Worm (Caenorhabditis elegans) whole organism, L3 larva: ENCODE results near the gene hum-2.

ENCODE experiments used
- ZK546.5 ChIP-seq: sonication (generic microtip); optimal IDR thresholded peaks from 2 replicates; lab custom pipeline; 2017; ENCODE audit warnings: missing biosample characterization, missing genetic modification characterization
- aly-2 ChIP-seq: fragments of 150-350 bp; optimal IDR thresholded peaks from 2 replicates; lab custom pipeline; 2014; ENCODE audit warnings: missing biosample characterization, missing genetic modification characterization
- ama-1 ChIP-seq: fragments of 150-350 bp; optimal IDR thresholded peaks from 2 replicates; lab custom pipeline; 2018
- ceh-16 ChIP-seq: sonication (generic microtip); optimal IDR thresholded peaks from 2 replicates; lab custom pipeline; 2017; ENCODE audit warnings: missing biosample characterization, missing genetic modification characterization
- ceh-82 ChIP-seq: fragments of 150-350 bp; optimal IDR thresholded peaks from 2 replicates; lab custom pipeline; 2014; ENCODE audit warnings: missing biosample characterization, missing genetic modification characterization
- daf-12 ChIP-seq: fragments of 150-350 bp; optimal IDR thresholded peaks from 2 replicates; lab custom pipeline; 2014; ENCODE audit warnings: missing biosample characterization, missing genetic modification reagents, missing genetic modification characterization
- elt-1 ChIP-seq: fragments of 150-350 bp; optimal IDR thresholded peaks from 2 replicates; lab custom pipeline; 2014; ENCODE audit warnings: missing biosample characterization, missing genetic modification characterization
- elt-2 ChIP-seq: sonication (generic microtip); optimal IDR thresholded peaks from 2 replicates; lab custom pipeline; 2016; ENCODE audit warnings: missing genetic modification reagents, mild to moderate bottlenecking, missing genetic modification characterization, missing compliant biosample characterization
- elt-3 ChIP-seq, 3 experiments: fragments of 150-350 bp in 1 of 3; sonication (generic microtip) in 2 of 3; optimal IDR thresholded peaks; 2 replicates in 2 of 3; 4 replicates in 1 of 3; lab custom pipeline; 2014 to 2017; ENCODE audit warnings: missing biosample characterization in 3 of 3, missing genetic modification characterization in 3 of 3
- fkh-2 ChIP-seq: fragments of 150-350 bp; optimal IDR thresholded peaks from 2 replicates; lab custom pipeline; 2014; ENCODE audit warnings: missing biosample characterization, missing genetic modification reagents, missing genetic modification characterization
- hmg-11 ChIP-seq: sonication (generic microtip); optimal IDR thresholded peaks from 2 replicates; lab custom pipeline; 2016; ENCODE audit warnings: missing genetic modification characterization, missing compliant biosample characterization
- jun-1 ChIP-seq: fragments of 150-350 bp; optimal IDR thresholded peaks from 2 replicates; lab custom pipeline; 2014; ENCODE audit warnings: missing biosample characterization, missing genetic modification reagents, missing genetic modification characterization
- lin-15B ChIP-seq: fragments of 150-350 bp; optimal IDR thresholded peaks from 2 replicates; lab custom pipeline; 2014; ENCODE audit warnings: missing biosample characterization, missing genetic modification characterization
- lin-39 ChIP-seq: fragments of 150-350 bp; optimal IDR thresholded peaks from 2 replicates; lab custom pipeline; 2018; ENCODE audit warnings: missing biosample characterization, missing genetic modification reagents, missing genetic modification characterization
- lsy-12 ChIP-seq: sonication (generic microtip); optimal IDR thresholded peaks from 2 replicates; lab custom pipeline; 2016; ENCODE audit warnings: mild to moderate bottlenecking, missing genetic modification characterization, missing compliant biosample characterization
- mdl-1 ChIP-seq: fragments of 150-350 bp; optimal IDR thresholded peaks from 2 replicates; lab custom pipeline; 2014; ENCODE audit warnings: missing biosample characterization, missing genetic modification characterization
- mml-1 ChIP-seq: fragments of 150-350 bp; sonication (generic microtip); optimal IDR thresholded peaks from 3 replicates; lab custom pipeline; 2014; ENCODE audit warnings: missing biosample characterization, missing genetic modification characterization
- nfya-1 ChIP-seq: sonication (generic microtip); optimal IDR thresholded peaks from 2 replicates; lab custom pipeline; 2017; ENCODE audit warnings: missing genetic modification characterization, mild to moderate bottlenecking, missing compliant biosample characterization, antibody characterized with exemption, moderate library complexity; ENCODE audit not compliant: insufficient read depth
- nhr-11 ChIP-seq: fragments of 150-350 bp; optimal IDR thresholded peaks from 2 replicates; lab custom pipeline; 2014; ENCODE audit warnings: missing biosample characterization, missing genetic modification characterization
- nhr-12 ChIP-seq: fragments of 150-350 bp; optimal IDR thresholded peaks from 2 replicates; lab custom pipeline; 2014; ENCODE audit warnings: missing biosample characterization, missing genetic modification characterization
- nhr-23 ChIP-seq: fragments of 150-350 bp; optimal IDR thresholded peaks from 2 replicates; lab custom pipeline; 2014; ENCODE audit warnings: missing biosample characterization, missing genetic modification reagents, missing genetic modification characterization
- nhr-25 ChIP-seq: sonication (generic microtip); optimal IDR thresholded peaks from 2 replicates; lab custom pipeline; 2017; ENCODE audit warnings: missing biosample characterization, missing genetic modification characterization
- nhr-28 ChIP-seq: fragments of 150-350 bp; optimal IDR thresholded peaks from 2 replicates; lab custom pipeline; 2014; ENCODE audit warnings: missing biosample characterization, missing genetic modification characterization
- nhr-76 ChIP-seq: fragments of 150-350 bp; sonication (generic microtip); optimal IDR thresholded peaks from 5 replicates; lab custom pipeline; 2014; ENCODE audit warnings: missing biosample characterization, missing genetic modification characterization
- nhr-77 ChIP-seq: fragments of 150-350 bp; optimal IDR thresholded peaks from 2 replicates; lab custom pipeline; 2014; ENCODE audit warnings: missing biosample characterization, missing genetic modification characterization
- pha-4 ChIP-seq: fragments of 150-350 bp; optimal IDR thresholded peaks from 2 replicates; lab custom pipeline; 2014; ENCODE audit warnings: missing biosample characterization, missing genetic modification reagents, missing genetic modification characterization
- pqm-1 ChIP-seq: fragments of 150-350 bp; optimal IDR thresholded peaks from 2 replicates; lab custom pipeline; 2017; ENCODE audit warnings: missing biosample characterization, missing genetic modification characterization, inconsistent platforms
- sea-2 ChIP-seq: fragments of 150-350 bp; sonication (generic microtip); optimal IDR thresholded peaks from 4 replicates; lab custom pipeline; 2014; ENCODE audit warnings: missing biosample characterization, missing genetic modification reagents, missing genetic modification characterization
- skn-1 ChIP-seq: fragments of 150-350 bp; optimal IDR thresholded peaks from 2 replicates; lab custom pipeline; 2014; ENCODE audit warnings: missing biosample characterization, missing genetic modification characterization
- snpc-4 ChIP-seq: fragments of 150-350 bp; optimal IDR thresholded peaks from 2 replicates; lab custom pipeline; 2014; ENCODE audit warnings: missing biosample characterization, missing genetic modification characterization
- unc-39 ChIP-seq: sonication (generic microtip); optimal IDR thresholded peaks from 4 replicates; lab custom pipeline; 2017; ENCODE audit warnings: missing biosample characterization, missing genetic modification characterization
- unc-62 ChIP-seq: fragments of 150-350 bp; sonication (generic microtip); optimal IDR thresholded peaks from 4 replicates; lab custom pipeline; 2014; ENCODE audit warnings: missing biosample characterization, missing genetic modification reagents, missing genetic modification characterization

Gene hum-2

ce11 chrV:9441046-9441445, 55.1 kb downstream of the hum-2 start:
- TF ChIP-seq mml-1 (tag; lab: Kevin White, UChicago): no peak
- no peak for TF ChIP-seq ZK546.5
- no peak for TF ChIP-seq jun-1 (tag; lab: Kevin White, UChicago)
- TF ChIP-seq pha-4 (tag; lab: Kevin White, UChicago): no peak
- no peak for TF ChIP-seq daf-12
- no peak for TF ChIP-seq elt-3 (tag; optimal IDR thresholded peaks at IDR 0.05; lab: Kevin White, UChicago)
- no peak for TF ChIP-seq lsy-12
- no peak for TF ChIP-seq ceh-82 (tag; lab: Kevin White, UChicago)
- no peak for TF ChIP-seq skn-1 (tag; lab: Kevin White, UChicago)
- no peak for TF ChIP-seq nhr-12 (tag; lab: Kevin White, UChicago)
- no peak for TF ChIP-seq mdl-1 (tag; lab: Kevin White, UChicago)
- TF ChIP-seq nhr-77 (tag; lab: Kevin White, UChicago): no peak
- no peak for TF ChIP-seq nhr-11 (tag; lab: Kevin White, UChicago)
- no peak for TF ChIP-seq unc-39 (tag; lab: Kevin White, UChicago)
- no peak for TF ChIP-seq snpc-4

- TF ChIP-seq unc-62 (GFP tag; lab: Kevin White, UChicago) (no peak), elt-1 (tag; lab: Kevin White, UChicago) (no peak), nhr-23 (no peak), pha-4 (tag; lab: Kevin White, UChicago) (peak; percentile 14), nhr-76 (no peak), lin-39 (no peak), hmg-11 (tag; lab: Kevin White, UChicago) (no peak), nhr-11 (tag; lab: Kevin White, UChicago) (no peak), mdl-1 (tag; lab: Kevin White, UChicago) (no peak), fkh-2 (tag; lab: Kevin White, UChicago) (no peak), ceh-82 (tag; lab: Kevin White, UChicago) (no peak), ama-1 (lab: Kevin White, UChicago) (no peak), elt-2 (tag; lab: Kevin White, UChicago) (peak; percentile 17), unc-39 (tag; lab: Kevin White, UChicago) (no peak), aly-2 (tag; lab: Kevin White, UChicago) (no peak), mml-1 (tag; lab: Kevin White, UChicago) (no peak), nfya-1 (tag; lab: Kevin White, UChicago) (no peak)
- TF ChIP-seq, all 47 proteins: peak for 2
Observed at ce11 chrV:9442471-9442870, 56.5 kb downstream of the hum-2 start.

- TF ChIP-seq pqm-1: peak; percentile 90
- peak; percentile 39 for TF ChIP-seq jun-1 (tag; lab: Kevin White, UChicago)
- TF ChIP-seq elt-2 (tag; lab: Kevin White, UChicago): peak; percentile 96
- TF ChIP-seq ama-1 (lab: Kevin White, UChicago): no peak
- no peak for TF ChIP-seq nhr-28 (tag; lab: Kevin White, UChicago)
- TF ChIP-seq sea-2 (GFP tag; lab: Kevin White, UChicago): no peak
- TF ChIP-seq pha-4 (tag; lab: Kevin White, UChicago): peak; percentile 89
Observed at ce11 chrV:9443109-9443508, 57.1 kb downstream of the hum-2 start.

ce11 chrV:9443748-9444147, 57.8 kb downstream of the hum-2 start, which contains the start of gene wdr-62:
Gene wdr-62, plus strand, starts transcription at chrV:9444048.
- no peak for TF ChIP-seq ceh-16 (tag; lab: Kevin White, UChicago)
- TF ChIP-seq nhr-77 (tag; lab: Kevin White, UChicago): no peak
- TF ChIP-seq lin-15B (tag; lab: Kevin White, UChicago): no peak
- no peak for TF ChIP-seq pqm-1
- TF ChIP-seq ama-1 (lab: Kevin White, UChicago): no peak
- no peak for TF ChIP-seq unc-39 (tag; lab: Kevin White, UChicago)
- TF ChIP-seq nhr-25 (tag; lab: Kevin White, UChicago): no peak
- no peak for TF ChIP-seq ZK546.5
- no peak for TF ChIP-seq lsy-12

ce11 chrV:9444618-9445017, 58.6 kb downstream of the hum-2 start:
- TF ChIP-seq ama-1 (lab: Kevin White, UChicago) (no peak), nhr-25 (tag; lab: Kevin White, UChicago) (peak; percentile 27), elt-2 (tag; lab: Kevin White, UChicago) (no peak), nhr-23 (peak; percentile 75)
- TF ChIP-seq, all 47 proteins: peak for 2
